Fruit fly (Drosophila melanogaster): Measurements from ENCODE around the gene CG17776.
A peak's percentile ranks its signal among the peaks of the same experiment; 100 is the strongest.

CG17776 gene

DNA sequence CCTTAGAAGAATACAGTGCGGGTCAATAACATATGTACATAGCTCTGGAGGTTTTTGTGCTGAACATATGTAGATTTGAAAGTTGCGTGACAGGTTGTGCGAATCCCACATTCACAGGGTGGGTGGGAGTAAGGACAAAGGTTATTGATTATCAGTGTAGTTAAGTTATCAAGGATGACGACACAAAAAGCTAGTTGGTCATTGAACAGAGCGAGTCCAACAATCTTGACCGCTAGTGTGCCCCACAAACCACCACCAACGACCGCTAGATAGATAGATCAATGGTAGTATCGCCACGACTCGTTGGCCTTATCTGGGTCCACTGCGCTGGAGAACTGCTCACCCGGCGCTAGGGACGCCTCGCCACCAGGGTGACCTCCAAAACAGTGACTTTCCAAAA, 38.0 kb upstream of the CG17776 start (continued):
- no peak for TF ChIP-seq Hmr (GFP tag; optimal IDR thresholded peaks at IDR 0.05)
- TF ChIP-seq tup (GFP tag; optimal IDR thresholded peaks at IDR 0.05), result no peak
- TF ChIP-seq Ada2b (GFP tag; IDR thresholded peaks at IDR 0.05), result no peak
- no peak for TF ChIP-seq CG9876 (GFP tag; optimal IDR thresholded peaks at IDR 0.05)
- TF ChIP-seq Xbp1 (GFP tag; optimal IDR thresholded peaks at IDR 0.05), result no peak
- TF ChIP-seq odd (GFP tag; optimal IDR thresholded peaks at IDR 0.05), result no peak
- TF ChIP-seq CG4707 (GFP tag; optimal IDR thresholded peaks at IDR 0.05), result no peak
- peak; percentile 81 for TF ChIP-seq CG15073 (GFP tag; optimal IDR thresholded peaks at IDR 0.05)
- TF ChIP-seq lab (GFP tag; optimal IDR thresholded peaks at IDR 0.05), result no peak
- peak; percentile 26 for TF ChIP-seq Oli (tag; optimal IDR thresholded peaks at IDR 0.05)
- no peak for TF ChIP-seq CG2889 (GFP tag; IDR thresholded peaks at IDR 0.05)
- TF ChIP-seq Fer3 (tag; optimal IDR thresholded peaks at IDR 0.05), result peak; percentile 10
- TF ChIP-seq abd-A (tag; optimal IDR thresholded peaks at IDR 0.05), result no peak
- TF ChIP-seq fd96Cb (tag; optimal IDR thresholded peaks at IDR 0.05), result no peak
- no peak for TF ChIP-seq CG14441 (GFP tag; IDR thresholded peaks at IDR 0.05)
- TF ChIP-seq CG7987 (GFP tag; optimal IDR thresholded peaks at IDR 0.05), result no peak
- no peak for TF ChIP-seq MTF-1 (GFP tag; optimal IDR thresholded peaks at IDR 0.05; ENCODE audit: borderline replicate concordance)
- TF ChIP-seq CG17385 (GFP tag; optimal IDR thresholded peaks at IDR 0.05), result no peak
- TF ChIP-seq rib (GFP tag; IDR thresholded peaks at IDR 0.05), result no peak
- peak; percentile 24; the same call in 1 of the 2 replicates for TF ChIP-seq Xrp1 (GFP tag; IDR thresholded peaks at IDR 0.05)
- TF ChIP-seq CG11398 (GFP tag; optimal IDR thresholded peaks at IDR 0.05), result no peak
- no peak for TF ChIP-seq CG2116 (GFP tag; optimal IDR thresholded peaks at IDR 0.05)
- peak in 1 of 2 experiments; percentile 26 for TF ChIP-seq bsh (GFP tag; optimal IDR thresholded peaks at IDR 0.05)
- no peak for TF ChIP-seq jigr1 (GFP tag; IDR thresholded peaks at IDR 0.05)
- TF ChIP-seq Dp (GFP tag; optimal IDR thresholded peaks at IDR 0.05), result no peak
- no peak for TF ChIP-seq HmgD (GFP tag; optimal IDR thresholded peaks at IDR 0.05)
- no peak for TF ChIP-seq CG31388 (GFP tag; optimal IDR thresholded peaks at IDR 0.05)
- TF ChIP-seq Atf-2 (GFP tag; optimal IDR thresholded peaks at IDR 0.05), result no peak
- TF ChIP-seq Trl (optimal IDR thresholded peaks at IDR 0.05), result no peak
- TF ChIP-seq Trl (GFP tag; optimal IDR thresholded peaks at IDR 0.05), result no peak

DNA sequence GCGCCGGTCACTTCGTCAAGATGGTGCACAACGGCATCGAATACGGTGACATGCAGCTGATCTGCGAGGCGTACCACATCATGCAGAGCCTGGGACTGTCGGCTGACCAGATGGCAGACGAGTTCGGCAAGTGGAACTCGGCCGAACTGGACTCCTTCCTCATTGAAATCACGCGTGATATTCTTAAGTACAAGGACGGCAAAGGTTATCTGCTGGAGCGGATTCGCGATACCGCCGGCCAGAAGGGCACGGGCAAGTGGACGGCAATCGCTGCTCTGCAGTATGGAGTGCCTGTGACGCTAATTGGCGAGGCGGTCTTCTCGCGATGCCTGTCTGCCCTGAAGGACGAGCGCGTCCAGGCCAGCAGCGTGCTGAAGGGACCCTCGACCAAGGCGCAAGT, 37.0 kb upstream of the CG17776 start:
- no peak for TF ChIP-seq ERR (GFP tag; optimal IDR thresholded peaks at IDR 0.05)
- peak; percentile 13 for TF ChIP-seq Med (GFP tag)
- no peak for TF ChIP-seq dimm (GFP tag; IDR thresholded peaks at IDR 0.05)
- TF ChIP-seq nerfin-1 (tag; optimal IDR thresholded peaks at IDR 0.05), result no peak
- no peak for TF ChIP-seq CG17361 (GFP tag; IDR thresholded peaks at IDR 0.05)
- no peak for TF ChIP-seq Hmx (GFP tag; optimal IDR thresholded peaks at IDR 0.05)

DNA sequence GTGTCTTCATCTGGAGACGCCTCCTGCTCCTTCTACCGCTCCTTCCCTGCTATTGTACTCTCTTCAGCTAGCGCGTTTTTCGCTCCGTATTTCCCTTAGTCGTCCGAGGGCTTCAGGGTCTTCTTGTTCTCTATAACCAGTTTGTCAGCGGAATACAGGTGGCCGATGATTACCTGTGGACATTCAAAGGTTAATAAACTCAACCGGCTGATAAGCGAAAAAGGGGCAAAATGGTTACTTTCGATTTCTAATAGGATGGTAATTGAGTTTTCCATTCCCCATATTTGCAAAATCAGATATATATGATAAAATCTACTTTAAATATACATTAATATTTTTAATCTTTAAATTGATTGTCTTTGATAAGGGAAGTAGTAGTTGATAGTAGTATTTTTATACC, 35.9 kb upstream of the CG17776 start:
- TF ChIP-seq crol (GFP tag; IDR thresholded peaks at IDR 0.05) (no peak), CG10267 (tag; optimal IDR thresholded peaks at IDR 0.05) (no peak), sug (tag; optimal IDR thresholded peaks at IDR 0.05) (no peak), ERR (GFP tag; optimal IDR thresholded peaks at IDR 0.05) (no peak), CG31365 (tag; optimal IDR thresholded peaks at IDR 0.05) (no peak), CG4328 (GFP tag; optimal IDR thresholded peaks at IDR 0.05) (no peak)
